Worm (Caenorhabditis elegans): ENCODE measurements around the gene Y94H6A.5.
A peak's percentile ranks its signal among the peaks of the same experiment; 100 is the strongest.

Y94H6A.5 gene

ce11 chrIV:2734675-2735074, 30.9 kb upstream of the Y94H6A.5 start:
- TF ChIP-seq Y56A3A.18 (GFP tag; IDR thresholded peaks at IDR 0.05) (no peak), rpc-1 (optimal IDR thresholded peaks at IDR 0.05) (no peak), rpc-1 (tag; optimal IDR thresholded peaks at IDR 0.05) (no peak), attf-5 (GFP tag; optimal IDR thresholded peaks at IDR 0.05) (no peak), ztf-22 (GFP tag; optimal IDR thresholded peaks at IDR 0.05) (no peak)

ce11 chrIV:2729957-2730356, 26.2 kb upstream of the Y94H6A.5 start, which contains the start of gene Y94H6A.2:
Gene Y94H6A.2 (plus strand): TSS chrIV:2730292.
- TF ChIP-seq Y56A3A.18 (GFP tag; IDR thresholded peaks at IDR 0.05) (no peak), mxl-1 (tag; optimal IDR thresholded peaks at IDR 0.05) (no peak), atf-7 (tag; optimal IDR thresholded peaks at IDR 0.05) (no peak), lsl-1 (GFP tag; optimal IDR thresholded peaks at IDR 0.05) (no peak), nhr-80 (tag; optimal IDR thresholded peaks at IDR 0.05) (peak; percentile 67)

ce11 chrIV:2725784-2726183, 22.0 kb upstream of the Y94H6A.5 start, which contains the start of gene ubxn-2:
Gene ubxn-2 (minus strand): TSS chrIV:2725819.
- TF ChIP-seq gei-17 (GFP tag; optimal IDR thresholded peaks at IDR 0.05) (peak; percentile 18), Y95B8A.8 (GFP tag; IDR thresholded peaks at IDR 0.05) (no peak), madf-10 (tag; optimal IDR thresholded peaks at IDR 0.05) (no peak), C06A6.2 (GFP tag; conservative IDR thresholded peaks at IDR 0.05) (no peak), let-526 (GFP tag; IDR thresholded peaks at IDR 0.05) (no peak), hlh-12 (tag; optimal IDR thresholded peaks at IDR 0.05) (no peak), rec-8 (tag; optimal IDR thresholded peaks at IDR 0.05) (peak in 1 of 2 experiments; percentile 1), unc-130 (GFP tag; optimal IDR thresholded peaks at IDR 0.05) (peak; percentile 19), F57A8.1 (GFP tag; optimal IDR thresholded peaks at IDR 0.05) (no peak), tbp1 (GFP tag; optimal IDR thresholded peaks at IDR 0.05) (peak; percentile 58), ceh-40 (GFP tag; IDR thresholded peaks at IDR 0.05) (no peak), nfyb-1 (GFP tag; IDR thresholded peaks at IDR 0.05) (peak; percentile 83), somi-1 (GFP tag; optimal IDR thresholded peaks at IDR 0.05) (no peak), F57C9.4 (tag; optimal IDR thresholded peaks at IDR 0.05) (no peak), athp-1 (tag; optimal IDR thresholded peaks at IDR 0.05) (no peak), ztf-26 (tag; optimal IDR thresholded peaks at IDR 0.05) (peak; percentile 70), egl-44 (GFP tag; IDR thresholded peaks at IDR 0.05) (no peak), hrde-1 (tag; optimal IDR thresholded peaks at IDR 0.05; ENCODE audit: borderline replicate concordance) (no peak), nhr-27 (tag; optimal IDR thresholded peaks at IDR 0.05) (no peak), F39B2.1 (GFP tag; IDR thresholded peaks at IDR 0.05) (no peak), cebp-2 (GFP tag; IDR thresholded peaks at IDR 0.05) (no peak), K12H6.12 (tag; optimal IDR thresholded peaks at IDR 0.05) (no peak), pha-4 (tag; optimal IDR thresholded peaks at IDR 0.05) (no peak), F23B12.7 (tag; optimal IDR thresholded peaks at IDR 0.05; ENCODE audit: insufficient read depth) (peak; percentile 35), attf-3 (GFP tag; conservative IDR thresholded peaks at IDR 0.05) (peak; percentile 36), madf-6 (GFP tag; IDR thresholded peaks at IDR 0.05) (peak; percentile 62), mel-28 (tag; optimal IDR thresholded peaks at IDR 0.05; ENCODE audit: borderline replicate concordance) (no peak), chd-7 (tag; optimal IDR thresholded peaks at IDR 0.05) (no peak), F49E8.2 (tag; optimal IDR thresholded peaks at IDR 0.05; ENCODE audit: insufficient read depth) (no peak), xnd-1 (tag; optimal IDR thresholded peaks at IDR 0.05) (peak; percentile 34), F37B4.10 (GFP tag; IDR thresholded peaks at IDR 0.05) (no peak), D2030.7 (GFP tag; IDR thresholded peaks at IDR 0.05) (peak; percentile 64), B0336.3 (GFP tag; IDR thresholded peaks at IDR 0.05) (peak; percentile 73), zim-3 (tag; optimal IDR thresholded peaks at IDR 0.05) (no peak), snpc-1.3 (tag; optimal IDR thresholded peaks at IDR 0.05; ENCODE audit: insufficient read depth) (peak; percentile 21), B0035.1 (tag; optimal IDR thresholded peaks at IDR 0.05) (no peak), lin-26 (GFP tag; IDR thresholded peaks at IDR 0.05) (no peak), ceh-58 (GFP tag; IDR thresholded peaks at IDR 0.05) (no peak)

Measured in whole organism, young adult.